Fruit fly (Drosophila melanogaster) whole organism: Measurements from ENCODE around the gene CG31988.

Source experiments
- EcR ChIP-seq, 2 experiments: fragments of >200 bp; optimal IDR thresholded peaks; 2 replicates each; lab custom pipeline; 2017; ENCODE audit warnings: missing biosample characterization in 2 of 2, missing genetic modification characterization in 2 of 2, missing genetic modification reagents in 2 of 2
- pan ChIP-seq: fragments of >200 bp; optimal IDR thresholded peaks from 2 replicates; lab custom pipeline; 2017
- usp ChIP-seq: fragments of >200 bp; optimal IDR thresholded peaks from 2 replicates; lab custom pipeline; 2017; ENCODE audit warnings: missing biosample characterization, missing genetic modification characterization, mixed read lengths

dm6 chr2L:21218240-21218911 is 15.8 kb upstream of the CG31988 start, which contains the start of gene CG8679:
- TF ChIP-seq EcR (GFP tag; optimal IDR thresholded peaks at IDR 0.05; lab: Kevin White, UChicago) = no peak
- TF ChIP-seq usp (GFP tag; lab: Kevin White, UChicago) = no peak
- no peak for TF ChIP-seq pan (lab: Kevin White, UChicago)
